Worm (Caenorhabditis elegans) whole organism, young adult: ENCODE measurements around the gene T10C6.16.

Experiments
- dpl-1 ChIP-seq: fragments of 150-350 bp; optimal IDR thresholded peaks from 2 replicates; lab custom pipeline; 2014; ENCODE audit warnings: missing biosample characterization, missing genetic modification reagents, missing genetic modification characterization
- mel-28 ChIP-seq: sonication (generic microtip); optimal IDR thresholded peaks from 2 replicates; lab custom pipeline; 2016; ENCODE audit warnings: borderline replicate concordance, mild to moderate bottlenecking, missing genetic modification characterization, missing compliant biosample characterization
- snpc-4 ChIP-seq, 5 experiments: fragments of 150-350 bp in 1 of 5; sonication (generic microtip) in 4 of 5; optimal IDR thresholded peaks; 2 replicates each; lab custom pipeline; 2014 to 2018; ENCODE audit warnings: missing genetic modification characterization in 5 of 5, missing biosample characterization in 3 of 5, antibody characterized with exemption in 2 of 5, mild to moderate bottlenecking in 2 of 5, missing compliant biosample characterization in 2 of 5, missing genotype in 2 of 5, moderate library complexity in 2 of 5, missing genetic modification reagents in 1 of 5
- sptf-2 ChIP-seq: fragments of 200-800 bp; sonication (Bioruptor generic); optimal IDR thresholded peaks from 2 replicates; lab custom pipeline; 2018; ENCODE audit warnings: mild to moderate bottlenecking, missing genetic modification characterization, missing compliant biosample characterization
- unc-62 ChIP-seq: fragments of 150-350 bp; optimal IDR thresholded peaks from 2 replicates; lab custom pipeline; 2014; ENCODE audit warnings: missing biosample characterization, missing genetic modification reagents, missing genetic modification characterization

DNA sequence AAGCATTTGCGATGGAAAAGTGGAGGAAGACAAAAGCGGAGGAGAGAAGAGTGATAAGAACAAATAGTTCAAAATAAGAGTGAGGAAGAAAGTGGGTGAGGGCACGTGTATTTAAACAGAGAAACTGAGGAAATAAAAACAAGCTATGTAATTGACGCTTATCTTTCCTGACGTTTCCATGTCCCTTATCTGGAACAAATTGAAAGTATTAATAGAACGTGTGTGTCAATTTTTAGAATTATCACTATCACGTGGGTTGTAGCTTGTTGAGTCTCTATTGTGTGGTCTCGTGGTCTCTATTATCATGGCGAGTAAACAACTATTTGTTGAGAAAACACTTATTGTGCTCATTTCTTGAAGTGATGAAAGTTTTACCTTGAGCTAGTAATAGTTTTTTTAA is 13.0 kb upstream of the T10C6.16 start, which contains the start of gene T10C6.15:
- no peak for TF ChIP-seq sptf-2 (GFP tag; lab: Kevin White, UChicago)
- TF ChIP-seq snpc-4 (GFP tag; optimal IDR thresholded peaks at IDR 0.05; lab: Kevin White, UChicago) = no peak
- peak in 1 of 4 experiments; percentile 9 for TF ChIP-seq snpc-4 (tag; optimal IDR thresholded peaks at IDR 0.05; lab: Kevin White, UChicago)
- no peak for TF ChIP-seq mel-28 (tag; lab: Kevin White, UChicago)
- TF ChIP-seq unc-62 (GFP tag; lab: Kevin White, UChicago) = no peak
- TF ChIP-seq dpl-1 = no peak
